Fruit fly (Drosophila melanogaster) whole organism, embryonic: Measurements from ENCODE around the gene BckdhA.

Source experiments
- Atf3 ChIP-seq: fragments of 200-800 bp; sonication (Bioruptor generic); optimal IDR thresholded peaks from 3 replicates; lab custom pipeline; 2016; ENCODE audit warnings: missing biosample characterization, missing genetic modification characterization
- BEAF-32 ChIP-seq: fragments of 200-800 bp; sonication (Bioruptor generic); optimal IDR thresholded peaks from 3 replicates; lab custom pipeline; 2017; ENCODE audit warnings: missing biosample characterization, missing genetic modification characterization, mild to moderate bottlenecking, moderate library complexity, missing genetic modification reagents
- CG10366 ChIP-seq: fragments of 200-800 bp; sonication (Bioruptor generic); IDR thresholded peaks from 2 replicates; pipeline ENCODE4 v1.3.6; 2022; ENCODE audit warnings: missing biosample characterization, missing genetic modification characterization
- CG13287 ChIP-seq: fragments of 200-800 bp; sonication (Bioruptor generic); IDR thresholded peaks from 2 replicates; pipeline ENCODE4 v1.3.6; 2022; ENCODE audit warnings: missing biosample characterization, missing genetic modification characterization; ENCODE audit not compliant: partially characterized antibody
- CG14014 ChIP-seq: fragments of 200-800 bp; sonication (Bioruptor generic); IDR thresholded peaks from 2 replicates; pipeline ENCODE4 v1.3.6; 2022; ENCODE audit warnings: missing biosample characterization, missing genetic modification characterization
- CG14965 ChIP-seq: fragments of 200-800 bp; sonication (Bioruptor generic); optimal IDR thresholded peaks from 2 replicates; lab custom pipeline; 2016; ENCODE audit warnings: missing biosample characterization, missing genetic modification characterization, borderline replicate concordance
- CG17361 ChIP-seq: fragments of 200-800 bp; sonication (Bioruptor generic); IDR thresholded peaks from 3 replicates; pipeline ENCODE4 v1.3.6; 2022; ENCODE audit warnings: missing biosample characterization, missing genetic modification characterization
- CG17385 ChIP-seq: fragments of 200-800 bp; sonication (Bioruptor generic); optimal IDR thresholded peaks from 3 replicates; lab custom pipeline; 2018; ENCODE audit warnings: missing biosample characterization, mild to moderate bottlenecking, missing genetic modification characterization
- CG17568 ChIP-seq: fragments of 200-800 bp; sonication (Bioruptor generic); optimal IDR thresholded peaks from 2 replicates; lab custom pipeline; 2018; ENCODE audit warnings: missing biosample characterization, mild to moderate bottlenecking, missing genetic modification characterization, moderate library complexity
- CG18011 ChIP-seq: fragments of 200-800 bp; sonication (Bioruptor generic); optimal IDR thresholded peaks from 2 replicates; lab custom pipeline; 2017; ENCODE audit warnings: missing biosample characterization, missing genetic modification characterization, mild to moderate bottlenecking, moderate library complexity, missing genotype
- CG3065 ChIP-seq: fragments of 200-800 bp; sonication (Bioruptor generic); optimal IDR thresholded peaks from 2 replicates; lab custom pipeline; 2016; ENCODE audit warnings: missing biosample characterization, missing genetic modification characterization
- CG31224 ChIP-seq: fragments of 200-800 bp; sonication (Bioruptor generic); IDR thresholded peaks from 2 replicates; pipeline ENCODE4 v1.3.6; 2022; ENCODE audit warnings: missing biosample characterization, missing genetic modification characterization
- CG33213 ChIP-seq: fragments of 200-800 bp; sonication (Bioruptor generic); optimal IDR thresholded peaks from 3 replicates; lab custom pipeline; 2016; ENCODE audit warnings: missing biosample characterization, missing genetic modification characterization
- CG3995 ChIP-seq: fragments of 200-800 bp; sonication (Bioruptor generic); optimal IDR thresholded peaks from 3 replicates; lab custom pipeline; 2016; ENCODE audit warnings: missing biosample characterization, missing genetic modification characterization
- CG6175 ChIP-seq: fragments of 200-800 bp; sonication (Bioruptor generic); IDR thresholded peaks from 3 replicates; pipeline ENCODE4 v1.3.6; 2022; ENCODE audit warnings: missing biosample characterization, missing genetic modification characterization
- CG6813 ChIP-seq: fragments of 200-800 bp; sonication (Bioruptor generic); optimal IDR thresholded peaks from 2 replicates; lab custom pipeline; 2017; ENCODE audit warnings: missing biosample characterization, missing genetic modification characterization, mild to moderate bottlenecking, moderate library complexity, missing genetic modification reagents
- CG7786 ChIP-seq: fragments of 200-800 bp; sonication (Bioruptor generic); optimal IDR thresholded peaks from 2 replicates; lab custom pipeline; 2016; ENCODE audit warnings: missing biosample characterization, missing genetic modification characterization
- Dll ChIP-seq: fragments of 200-800 bp; sonication (Bioruptor generic); IDR thresholded peaks from 4 replicates; pipeline ENCODE4 v1.3.6; 2022; ENCODE audit warnings: missing biosample characterization, missing genetic modification characterization; ENCODE audit not compliant: partially characterized antibody
- H15 ChIP-seq: fragments of 200-800 bp; sonication (Bioruptor generic); IDR thresholded peaks from 3 replicates; pipeline ENCODE4 v1.3.6; 2022; ENCODE audit warnings: missing biosample characterization, missing genetic modification characterization
- HLH3B ChIP-seq: fragments of 200-800 bp; sonication (Bioruptor generic); IDR thresholded peaks from 2 replicates; pipeline ENCODE4 v1.3.6; 2022; ENCODE audit warnings: missing biosample characterization, missing genetic modification characterization
- Jarid2 ChIP-seq: fragments of 200-800 bp; sonication (Bioruptor generic); optimal IDR thresholded peaks from 3 replicates; lab custom pipeline; 2017; ENCODE audit warnings: mild to moderate bottlenecking, missing biosample characterization, missing genetic modification reagents, missing genetic modification characterization
- Lim3 ChIP-seq: fragments of 200-800 bp; sonication (Bioruptor generic); IDR thresholded peaks from 2 replicates; pipeline ENCODE4 v1.3.6; 2022; ENCODE audit warnings: missing biosample characterization, missing genetic modification characterization
- NFAT ChIP-seq: fragments of 200-800 bp; sonication (Bioruptor generic); IDR thresholded peaks from 2 replicates; pipeline ENCODE4 v1.3.6; 2022; ENCODE audit warnings: missing biosample characterization, missing genetic modification characterization
- Oaz ChIP-seq: fragments of 200-800 bp; sonication (Bioruptor generic); IDR thresholded peaks from 2 replicates; pipeline ENCODE4 v1.3.6; 2022; ENCODE audit warnings: missing biosample characterization, missing genetic modification characterization
- Pdp1 ChIP-seq, 2 experiments: fragments of 200-800 bp; sonication (Bioruptor generic); optimal IDR thresholded peaks; 3 replicates each; lab custom pipeline; 2016; ENCODE audit warnings: missing biosample characterization in 2 of 2, missing genetic modification characterization in 2 of 2, mild to moderate bottlenecking in 1 of 2, moderate library complexity in 1 of 2
- Ravus ChIP-seq: fragments of 200-800 bp; sonication (Bioruptor generic); IDR thresholded peaks from 2 replicates; pipeline ENCODE4 v1.3.6; 2022; ENCODE audit warnings: missing biosample characterization, missing genetic modification characterization
- Sry-β ChIP-seq: fragments of 200-800 bp; sonication (Bioruptor generic); optimal IDR thresholded peaks from 2 replicates; lab custom pipeline; 2018; ENCODE audit warnings: missing biosample characterization, mild to moderate bottlenecking, missing genetic modification characterization, moderate library complexity
- Taf1 ChIP-seq: fragments of 200-800 bp; sonication (Bioruptor generic); IDR thresholded peaks from 2 replicates; pipeline ENCODE4 v1.3.6; 2022; ENCODE audit warnings: missing biosample characterization, missing genetic modification characterization
- Tbp ChIP-seq: fragments of >200 bp; optimal IDR thresholded peaks from 2 replicates; lab custom pipeline; 2018; ENCODE audit warnings: missing biosample characterization, missing genetic modification characterization
- Xbp1 ChIP-seq: fragments of 200-800 bp; sonication (Bioruptor generic); optimal IDR thresholded peaks from 3 replicates; lab custom pipeline; 2016; ENCODE audit warnings: missing biosample characterization, mild to moderate bottlenecking, missing genetic modification characterization
- caup ChIP-seq: fragments of 200-800 bp; sonication (Bioruptor generic); optimal IDR thresholded peaks from 3 replicates; lab custom pipeline; 2017; ENCODE audit warnings: missing biosample characterization, mild to moderate bottlenecking, missing genetic modification characterization, moderate library complexity; ENCODE audit not compliant: severe bottlenecking
- eyg ChIP-seq: fragments of 200-800 bp; sonication (Bioruptor generic); optimal IDR thresholded peaks from 3 replicates; lab custom pipeline; 2016; ENCODE audit warnings: missing biosample characterization, missing genetic modification characterization
- fd102C ChIP-seq: fragments of 200-800 bp; sonication (Bioruptor generic); optimal IDR thresholded peaks from 2 replicates; lab custom pipeline; 2018; ENCODE audit warnings: missing biosample characterization, mild to moderate bottlenecking, missing genetic modification characterization, moderate library complexity
- ftz-f1 ChIP-seq: fragments of 200-800 bp; sonication (Bioruptor generic); optimal IDR thresholded peaks from 2 replicates; lab custom pipeline; 2016; ENCODE audit warnings: missing biosample characterization, missing genetic modification characterization
- gro ChIP-seq: fragments of 200-800 bp; sonication (Bioruptor generic); optimal IDR thresholded peaks from 2 replicates; lab custom pipeline; 2016; ENCODE audit warnings: missing biosample characterization, missing genetic modification characterization
- lola ChIP-seq, 3 experiments: fragments of >200 bp in 2 of 3; fragments of 200-800 bp in 1 of 3; sonication (Bioruptor generic) in 1 of 3; optimal IDR thresholded peaks; 2 replicates each; lab custom pipeline; 2017 to 2019; ENCODE audit warnings: missing biosample characterization in 3 of 3, missing genetic modification characterization in 3 of 3, mild to moderate bottlenecking in 1 of 3, moderate library complexity in 1 of 3
- onecut ChIP-seq: fragments of 200-800 bp; sonication (Bioruptor generic); IDR thresholded peaks from 2 replicates; pipeline ENCODE4 v1.3.6; 2022; ENCODE audit warnings: missing biosample characterization, missing genetic modification characterization
- ro ChIP-seq: fragments of 200-800 bp; sonication (Bioruptor generic); IDR thresholded peaks from 2 replicates; pipeline ENCODE4 v1.3.6; 2022; ENCODE audit warnings: missing biosample characterization, missing genetic modification characterization
- schlank ChIP-seq: fragments of 200-800 bp; sonication (Bioruptor generic); optimal IDR thresholded peaks from 2 replicates; lab custom pipeline; 2018; ENCODE audit warnings: missing biosample characterization, mild to moderate bottlenecking, missing genetic modification characterization
- sd ChIP-seq: fragments of 200-800 bp; sonication (Bioruptor generic); optimal IDR thresholded peaks from 3 replicates; lab custom pipeline; 2018; ENCODE audit warnings: missing biosample characterization, mild to moderate bottlenecking, missing genetic modification characterization, moderate library complexity
- sisA ChIP-seq: fragments of 200-800 bp; sonication (Bioruptor generic); IDR thresholded peaks from 2 replicates; pipeline ENCODE4 v1.3.6; 2022; ENCODE audit warnings: missing biosample characterization, missing genetic modification characterization
- slp2 ChIP-seq: fragments of 200-800 bp; sonication (Bioruptor generic); optimal IDR thresholded peaks from 2 replicates; lab custom pipeline; 2016; ENCODE audit warnings: missing biosample characterization, missing genetic modification characterization
- sna ChIP-seq: fragments of 200-800 bp; sonication (Bioruptor generic); IDR thresholded peaks from 2 replicates; pipeline ENCODE4 v1.3.6; 2022; ENCODE audit warnings: missing biosample characterization, missing genetic modification characterization; ENCODE audit not compliant: partially characterized antibody
- ssp ChIP-seq: fragments of 200-800 bp; sonication (Bioruptor generic); IDR thresholded peaks from 2 replicates; pipeline ENCODE4 v1.3.6; 2022; ENCODE audit warnings: missing biosample characterization, missing genetic modification characterization
- sug ChIP-seq: fragments of 200-800 bp; optimal IDR thresholded peaks from 2 replicates; lab custom pipeline; 2019; ENCODE audit warnings: missing biosample characterization, mild to moderate bottlenecking, missing genetic modification characterization, moderate library complexity
- tgo ChIP-seq: fragments of 200-800 bp; sonication (Bioruptor generic); IDR thresholded peaks from 3 replicates; pipeline ENCODE4 v1.3.6; 2022; ENCODE audit warnings: missing biosample characterization, missing genetic modification characterization
- tll ChIP-seq, 2 experiments: fragments of 200-800 bp in 1 of 2; fragments of >200 bp in 1 of 2; sonication (Bioruptor generic) in 1 of 2; optimal IDR thresholded peaks; 2 replicates each; lab custom pipeline; 2017 to 2019; ENCODE audit warnings: missing biosample characterization in 2 of 2, missing genetic modification characterization in 2 of 2, mild to moderate bottlenecking in 1 of 2, moderate library complexity in 1 of 2
- tna ChIP-seq: fragments of 200-800 bp; sonication (Bioruptor generic); IDR thresholded peaks from 2 replicates; pipeline ENCODE4 v1.3.6; 2022; ENCODE audit warnings: missing biosample characterization, missing genetic modification characterization; ENCODE audit not compliant: partially characterized antibody
- unc-4 ChIP-seq: fragments of 200-800 bp; sonication (Bioruptor generic); IDR thresholded peaks from 2 replicates; pipeline ENCODE4 v1.3.6; 2022; ENCODE audit warnings: missing biosample characterization, missing genetic modification characterization; ENCODE audit not compliant: partially characterized antibody
- usp ChIP-seq: fragments of >200 bp; optimal IDR thresholded peaks from 2 replicates; lab custom pipeline; 2017; ENCODE audit warnings: missing biosample characterization, missing genetic modification characterization

Gene BckdhA

dm6 chr3R:9551013-9551658 lies 4.4 kb upstream of the BckdhA start (continued):
- TF ChIP-seq CG17361 (GFP tag; lab: Robert Waterston, UW) (no peak), gro (GFP tag; lab: Kevin White, UChicago) (peak; percentile 66), Lim3 (GFP tag; lab: Robert Waterston, UW) (no peak), NFAT (GFP tag; lab: Robert Waterston, UW) (no peak), sisA (GFP tag; lab: Robert Waterston, UW) (no peak), CG6813 (GFP tag; lab: Kevin White, UChicago) (peak; percentile 85), sd (tag; lab: Kevin White, UChicago) (peak; percentile 51), Pdp1 (GFP tag; optimal IDR thresholded peaks at IDR 0.05; lab: Kevin White, UChicago) (peak; percentile 11 to 74), CG17568 (no peak), sna (GFP tag; lab: Robert Waterston, UW) (no peak), CG14965 (no peak), Jarid2 (GFP tag; lab: Kevin White, UChicago) (peak; percentile 52), Xbp1 (GFP tag; lab: Kevin White, UChicago) (no peak), ro (GFP tag; lab: Robert Waterston, UW) (no peak), BEAF-32 (GFP tag; lab: Kevin White, UChicago) (no peak), CG10366 (GFP tag; lab: Robert Waterston, UW) (no peak), schlank (tag; lab: Kevin White, UChicago) (peak; percentile 44), slp2 (GFP tag; lab: Kevin White, UChicago) (no peak), CG13287 (no peak), CG14014 (no peak), fd102C (GFP tag; lab: Kevin White, UChicago) (no peak), ssp (GFP tag; lab: Robert Waterston, UW) (no peak), Dll (GFP tag; lab: Robert Waterston, UW) (no peak), ftz-f1 (GFP tag; lab: Kevin White, UChicago) (peak; percentile 97), tll (GFP tag; optimal IDR thresholded peaks at IDR 0.05; lab: Kevin White, UChicago) (no peak), CG18011 (GFP tag; lab: Kevin White, UChicago) (peak; percentile 25), lola (GFP tag; optimal IDR thresholded peaks at IDR 0.05; lab: Kevin White, UChicago) (no peak), Taf1 (GFP tag; lab: Robert Waterston, UW) (no peak), CG33213 (GFP tag; lab: Kevin White, UChicago) (peak; percentile 23), CG31224 (no peak), CG7786 (GFP tag; lab: Kevin White, UChicago) (no peak), Tbp (GFP tag; lab: Kevin White, UChicago) (no peak), Ravus (GFP tag; lab: Robert Waterston, UW) (no peak), tna (GFP tag; lab: Robert Waterston, UW) (no peak), caup (peak; percentile 87), CG6175 (no peak), Oaz (GFP tag; lab: Robert Waterston, UW) (no peak), unc-4 (GFP tag; lab: Robert Waterston, UW) (no peak), eyg (GFP tag; lab: Kevin White, UChicago) (no peak), Atf3 (GFP tag; lab: Kevin White, UChicago) (no peak), CG17385 (GFP tag; lab: Kevin White, UChicago) (peak; percentile 32), Sry-β (GFP tag; lab: Kevin White, UChicago) (peak; percentile 22), tgo (GFP tag; lab: Robert Waterston, UW) (no peak), CG3995 (GFP tag; lab: Kevin White, UChicago) (peak; percentile 5), CG3065 (no peak), sug (tag; lab: Kevin White, UChicago) (peak; percentile 77), onecut (GFP tag; lab: Robert Waterston, UW) (peak; percentile 98), HLH3B (no peak), H15 (GFP tag; lab: Robert Waterston, UW) (no peak), usp (GFP tag; lab: Kevin White, UChicago) (no peak)
